Fruit fly (Drosophila melanogaster): ENCODE results near the gene CG14864.

CG14864 gene

DNA sequence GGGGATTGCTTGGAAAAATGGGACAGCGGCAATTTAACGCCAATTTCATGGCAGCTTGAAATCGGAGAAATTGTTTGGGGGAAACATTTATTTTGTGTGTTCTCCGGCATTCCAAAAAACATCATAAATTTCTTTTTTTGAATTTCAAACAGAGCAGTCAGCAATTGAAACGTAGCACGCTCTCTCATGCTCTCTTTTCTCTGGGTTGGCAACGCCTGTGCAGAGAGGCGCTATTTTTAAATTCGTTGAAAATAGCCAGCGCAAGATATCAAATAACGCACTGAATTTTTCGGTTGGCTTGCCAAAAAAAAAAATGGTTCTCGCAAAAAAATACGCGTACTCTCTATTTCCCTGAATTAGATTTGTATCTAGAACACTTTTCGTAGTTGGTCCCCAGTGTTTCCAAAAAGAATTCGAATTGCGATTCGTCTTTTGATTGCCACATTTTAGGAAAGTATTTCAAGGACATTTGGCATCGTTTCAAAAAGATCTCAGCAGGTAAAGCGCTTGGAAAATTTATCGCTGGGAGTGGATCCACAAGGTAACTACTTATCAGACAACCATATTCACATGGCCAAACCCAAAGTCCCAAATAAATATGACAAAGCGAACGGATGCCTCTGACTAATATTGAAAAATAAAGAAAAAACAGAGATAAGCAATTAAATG lies 17.8 kb upstream of the CG14864 start (continued):
- no peak for TF ChIP-seq CG2678 (tag; optimal IDR thresholded peaks at IDR 0.05)
- TF ChIP-seq Lhr (GFP tag; optimal IDR thresholded peaks at IDR 0.05), result peak; percentile 41
- no peak for TF ChIP-seq amos (GFP tag; IDR thresholded peaks at IDR 0.05; ENCODE audit: partially characterized antibody)
- TF ChIP-seq nerfin-2 (GFP tag; IDR thresholded peaks at IDR 0.05; ENCODE audit: partially characterized antibody), result no peak
- TF ChIP-seq HmgD (GFP tag; optimal IDR thresholded peaks at IDR 0.05), result peak; percentile 29
- peak; percentile 98 for TF ChIP-seq CG18011 (GFP tag; optimal IDR thresholded peaks at IDR 0.05)
- peak; percentile 88 for TF ChIP-seq CG1603 (tag; optimal IDR thresholded peaks at IDR 0.05)
- TF ChIP-seq yki (optimal IDR thresholded peaks at IDR 0.05), result peak; percentile 1
- peak; percentile 24 for TF ChIP-seq zf30C (GFP tag; optimal IDR thresholded peaks at IDR 0.05)
- peak in 1 of 2 experiments; percentile 15 for TF ChIP-seq dpn (GFP tag; optimal IDR thresholded peaks at IDR 0.05)
- TF ChIP-seq phol (tag; optimal IDR thresholded peaks at IDR 0.05), result peak; percentile 32
- no peak for TF ChIP-seq CG10654 (GFP tag; optimal IDR thresholded peaks at IDR 0.05)
- TF ChIP-seq CG17912 (GFP tag; optimal IDR thresholded peaks at IDR 0.05), result peak; percentile 35
- TF ChIP-seq CG2120 (GFP tag; optimal IDR thresholded peaks at IDR 0.05), result peak; percentile 9
- peak; percentile 78 for TF ChIP-seq CG34376 (GFP tag; optimal IDR thresholded peaks at IDR 0.05)

DNA sequence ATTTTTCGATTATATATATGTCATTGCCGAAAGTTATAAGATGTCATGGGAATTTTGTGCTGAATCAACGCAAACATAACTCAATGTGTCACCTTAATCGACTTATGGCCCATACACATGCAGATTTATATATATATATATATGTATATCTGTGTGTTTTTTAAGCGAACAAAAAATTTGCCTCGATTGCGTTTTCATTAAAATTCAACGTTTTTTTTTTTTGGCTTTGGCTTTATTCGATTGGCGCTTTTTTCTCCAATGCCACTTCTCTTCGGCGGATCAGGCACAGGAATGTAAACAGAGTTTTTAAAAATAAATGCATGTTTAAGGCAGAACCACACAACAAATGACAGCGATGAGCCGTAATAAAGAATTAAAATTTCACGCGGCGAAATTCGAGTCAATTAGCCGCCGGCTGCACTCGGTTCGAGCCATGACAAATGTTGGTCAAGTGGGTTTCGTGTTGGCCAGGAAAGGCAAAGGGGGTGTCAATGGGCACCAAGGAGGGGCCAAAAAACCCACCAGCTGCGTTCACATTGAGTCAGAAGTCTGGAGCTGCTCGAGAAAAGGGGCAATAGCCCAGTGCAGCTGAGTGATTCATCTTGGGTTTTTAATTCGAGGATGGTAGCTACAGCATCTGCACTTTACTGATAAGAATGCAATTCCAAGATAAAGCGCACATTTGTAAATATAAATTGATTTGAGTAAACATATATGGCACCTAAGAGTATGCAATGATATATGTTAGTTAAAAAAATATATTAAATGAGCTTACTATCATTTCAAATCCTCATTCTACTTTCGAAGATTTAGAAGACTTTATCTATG lies 14.9 kb upstream of the CG14864 start:
- TF ChIP-seq Sin3A (optimal IDR thresholded peaks at IDR 0.05), result no peak
- TF ChIP-seq CG8765 (GFP tag; IDR thresholded peaks at IDR 0.05), result no peak
- TF ChIP-seq Dbx (GFP tag; IDR thresholded peaks at IDR 0.05), result 0 out of 3 replicates have a peak, but pooled peaks have one; percentile 22
- TF ChIP-seq CG5245 (GFP tag; optimal IDR thresholded peaks at IDR 0.05), result no peak
- 0 out of 3 replicates have a peak, but pooled peaks have one; percentile 19 for TF ChIP-seq C15 (GFP tag; IDR thresholded peaks at IDR 0.05)

DNA sequence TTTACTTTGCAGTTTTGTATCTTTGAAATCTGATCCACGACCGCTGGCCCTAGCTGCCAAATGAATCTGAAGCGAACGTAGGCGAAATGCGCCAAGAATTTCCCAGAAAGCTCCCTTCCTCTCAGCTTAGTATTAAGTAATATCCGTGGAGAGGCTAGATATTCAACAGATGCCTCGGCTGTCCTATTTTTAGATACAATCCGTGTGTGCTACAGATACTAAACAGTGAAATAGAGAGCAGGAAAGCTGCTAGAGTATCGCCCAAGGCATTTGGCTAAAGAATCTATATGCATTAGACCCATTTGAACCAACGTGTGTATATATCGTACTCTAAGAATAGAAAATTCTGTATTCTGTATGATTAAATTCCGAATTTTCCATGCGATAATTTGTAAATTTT lies 14.0 kb upstream of the CG14864 start:
- TF ChIP-seq esg (GFP tag; conservative IDR thresholded peaks at IDR 0.05) (no peak), trh (GFP tag; optimal IDR thresholded peaks at IDR 0.05) (no peak), CG4328 (GFP tag; optimal IDR thresholded peaks at IDR 0.05) (no peak), Fer2 (tag; optimal IDR thresholded peaks at IDR 0.05) (no peak), PHDP (tag; optimal IDR thresholded peaks at IDR 0.05) (no peak), CG9437 (GFP tag; optimal IDR thresholded peaks at IDR 0.05) (no peak), CG8089 (GFP tag; optimal IDR thresholded peaks at IDR 0.05) (no peak), tgo (GFP tag; IDR thresholded peaks at IDR 0.05) (no peak), lilli (GFP tag; optimal IDR thresholded peaks at IDR 0.05) (peak; percentile 18), knrl (GFP tag; IDR thresholded peaks at IDR 0.05; ENCODE audit: partially characterized antibody) (no peak), twi (tag; optimal IDR thresholded peaks at IDR 0.05) (no peak), CG30020 (tag; optimal IDR thresholded peaks at IDR 0.05) (no peak), CG31224 (GFP tag; IDR thresholded peaks at IDR 0.05) (no peak), sd (tag; optimal IDR thresholded peaks at IDR 0.05) (peak; percentile 57), CG12104 (GFP tag; optimal IDR thresholded peaks at IDR 0.05) (no peak), CG32772 (GFP tag; IDR thresholded peaks at IDR 0.05) (0 out of 2 replicates have a peak, but pooled peaks have one; percentile 17), D19A (tag; optimal IDR thresholded peaks at IDR 0.05) (peak; percentile 18), Atf6 (GFP tag; IDR thresholded peaks at IDR 0.05) (no peak), H2.0 (GFP tag; IDR thresholded peaks at IDR 0.05) (no peak), CG4360 (GFP tag; IDR thresholded peaks at IDR 0.05) (no peak), CG6254 (GFP tag; optimal IDR thresholded peaks at IDR 0.05) (no peak), kah (GFP tag; optimal IDR thresholded peaks at IDR 0.05) (peak; percentile 69), sc (optimal IDR thresholded peaks at IDR 0.05) (no peak), sc (GFP tag; optimal IDR thresholded peaks at IDR 0.05) (no peak), Sin3A (optimal IDR thresholded peaks at IDR 0.05) (no peak), Med (GFP tag) (peak; percentile 23), CG8944 (GFP tag; optimal IDR thresholded peaks at IDR 0.05) (no peak), CG7987 (GFP tag; optimal IDR thresholded peaks at IDR 0.05) (no peak)

All from whole organism, embryonic.